Worm (Caenorhabditis elegans): Measurements from ENCODE around the gene D1069.3.

- TF ChIP-seq hnd-1 (tag; optimal IDR thresholded peaks at IDR 0.05) (no peak), ets-7 (tag; optimal IDR thresholded peaks at IDR 0.05) (no peak), hmg-4 (GFP tag; optimal IDR thresholded peaks at IDR 0.05) (no peak), tbx-11 (GFP tag; IDR thresholded peaks at IDR 0.05) (no peak), aly-1 (tag; optimal IDR thresholded peaks at IDR 0.05) (no peak), ceh-36 (tag; optimal IDR thresholded peaks at IDR 0.05) (no peak), sea-1 (GFP tag; conservative IDR thresholded peaks at IDR 0.05) (no peak), ama-1 (optimal IDR thresholded peaks at IDR 0.05) (no peak), tbx-37 (GFP tag; conservative IDR thresholded peaks at IDR 0.05) (no peak), pes-1 (GFP tag; IDR thresholded peaks at IDR 0.05) (no peak), ceh-13 (GFP tag; optimal IDR thresholded peaks at IDR 0.05) (no peak)
These were observed 13.7 kb downstream of the D1069.3 start for ce11 chrII:333853-334449.

Data from whole organism, early embryonic.